Worm (Caenorhabditis elegans) whole organism, L1 larva: Measurements from ENCODE around the gene sec-61.G.

Source experiments
- aly-2 ChIP-seq: fragments of 150-350 bp; optimal IDR thresholded peaks from 2 replicates; lab custom pipeline; 2014; ENCODE audit warnings: missing biosample characterization, missing genetic modification characterization
- grh-1 ChIP-seq: fragments of 200-800 bp; sonication (Bioruptor generic); IDR thresholded peaks from 2 replicates; pipeline ENCODE4 v1.3.6; 2022; ENCODE audit warnings: missing genetic modification reagents, missing genetic modification characterization, missing compliant biosample characterization
- irx-1 ChIP-seq: sonication (generic microtip); optimal IDR thresholded peaks from 2 replicates; lab custom pipeline; 2016; ENCODE audit warnings: missing genetic modification characterization, missing compliant biosample characterization
- pqm-1 ChIP-seq: sonication (generic microtip); optimal IDR thresholded peaks from 3 replicates; lab custom pipeline; 2017; ENCODE audit warnings: missing biosample characterization, missing genetic modification characterization
- unc-86 ChIP-seq: sonication (generic microtip); optimal IDR thresholded peaks from 2 replicates; lab custom pipeline; 2016; ENCODE audit warnings: missing genetic modification characterization, missing compliant biosample characterization
- vab-15 ChIP-seq: sonication (generic microtip); optimal IDR thresholded peaks from 2 replicates; lab custom pipeline; 2017; ENCODE audit warnings: missing genotype, mild to moderate bottlenecking, missing genetic modification characterization, missing compliant biosample characterization
- zag-1 ChIP-seq: fragments of 150-350 bp; optimal IDR thresholded peaks from 2 replicates; lab custom pipeline; 2014; ENCODE audit warnings: missing biosample characterization, missing genetic modification characterization
- ztf-11 ChIP-seq, 2 experiments: sonication (generic microtip); optimal IDR thresholded peaks; 2 replicates each; lab custom pipeline; 2016 to 2017; ENCODE audit warnings: missing genetic modification characterization in 2 of 2, missing biosample characterization in 1 of 2, missing compliant biosample characterization in 1 of 2

ce11 chrV:10859048-10859637 lies 37.8 kb downstream of the sec-61.G start:
- TF ChIP-seq ztf-11 (tag; optimal IDR thresholded peaks at IDR 0.05; lab: Kevin White, UChicago) (no peak), vab-15 (no peak), aly-2 (tag; lab: Kevin White, UChicago) (no peak), zag-1 (tag; lab: Kevin White, UChicago) (no peak), irx-1 (no peak), unc-86 (no peak), grh-1 (GFP tag; lab: Robert Waterston, UW) (no peak), pqm-1 (no peak)
